Worm (Caenorhabditis elegans): ENCODE data around the gene upb-1.

DNA sequence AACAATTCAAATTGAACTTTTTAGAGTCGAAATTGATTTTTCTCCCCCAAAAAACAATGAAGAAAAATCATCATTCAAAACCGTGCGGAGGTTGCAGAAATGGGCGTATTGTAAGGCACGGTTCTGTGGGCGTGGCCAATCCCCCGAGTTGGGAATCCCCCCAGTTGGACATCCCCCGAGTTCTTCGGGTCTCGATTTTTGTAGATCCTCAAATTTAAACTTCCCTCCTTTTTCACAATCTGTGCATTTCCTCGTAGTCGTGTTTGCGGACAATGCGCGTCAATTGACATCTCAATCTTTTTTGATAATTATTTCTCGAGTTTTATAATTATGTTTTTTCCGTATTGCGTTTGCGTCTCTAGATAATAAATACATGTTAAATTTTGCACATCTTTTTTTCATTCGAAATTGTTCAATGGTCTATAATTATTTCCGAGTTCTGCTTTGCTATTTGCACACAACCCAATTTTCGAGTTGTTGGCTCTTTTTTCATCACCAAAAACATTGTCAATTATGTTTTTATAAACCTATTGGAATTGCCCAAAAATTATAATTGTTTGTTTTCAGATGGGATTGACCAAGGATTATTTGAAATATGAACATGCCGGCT is 20.0 kb downstream of the upb-1 start, which contains the start of gene F13H8.2:
- no peak for TF ChIP-seq mbf-1 (tag; optimal IDR thresholded peaks at IDR 0.05)
- TF ChIP-seq ama-1 (optimal IDR thresholded peaks at IDR 0.05): no peak
- peak; percentile 59 for TF ChIP-seq lin-13 (GFP tag; optimal IDR thresholded peaks at IDR 0.05)
- no peak for TF ChIP-seq ztf-11 (tag; optimal IDR thresholded peaks at IDR 0.05)
- peak; percentile 66 to 90 for TF ChIP-seq lsy-2 (tag; optimal IDR thresholded peaks at IDR 0.05)
- TF ChIP-seq unc-39 (tag; optimal IDR thresholded peaks at IDR 0.05): no peak
- peak; percentile 42 for TF ChIP-seq fos-1 (tag; optimal IDR thresholded peaks at IDR 0.05)
